Worm (Caenorhabditis elegans) whole organism, late embryonic: ENCODE results near the gene Y17G7B.21.
A peak's percentile ranks its signal among the peaks of the same experiment; 100 is the strongest.

Source experiments
- C08G9.2 ChIP-seq: sonication (generic microtip); optimal IDR thresholded peaks from 2 replicates; lab custom pipeline; 2016; ENCODE audit warnings: mild to moderate bottlenecking, missing genetic modification characterization, moderate library complexity, missing compliant biosample characterization
- C38D4.7 ChIP-seq: fragments of 200-800 bp; sonication (Bioruptor generic); optimal IDR thresholded peaks from 2 replicates; lab custom pipeline; 2018; ENCODE audit warnings: mild to moderate bottlenecking, missing genetic modification characterization, moderate library complexity, missing compliant biosample characterization
- F13H6.1 ChIP-seq: sonication (generic microtip); optimal IDR thresholded peaks from 2 replicates; lab custom pipeline; 2016; ENCODE audit warnings: missing genetic modification characterization, missing compliant biosample characterization
- K02D7.2 ChIP-seq: sonication (generic microtip); optimal IDR thresholded peaks from 2 replicates; lab custom pipeline; 2017; ENCODE audit warnings: mild to moderate bottlenecking, missing genetic modification characterization, missing compliant biosample characterization
- K09A11.1 ChIP-seq: sonication (generic microtip); optimal IDR thresholded peaks from 2 replicates; lab custom pipeline; 2017; ENCODE audit warnings: antibody characterized with exemption, mild to moderate bottlenecking, missing genetic modification characterization, missing compliant biosample characterization; ENCODE audit not compliant: insufficient read depth
- T23F11.4 ChIP-seq: fragments of 200-800 bp; sonication (Bioruptor generic); optimal IDR thresholded peaks from 2 replicates; lab custom pipeline; 2018; ENCODE audit warnings: mild to moderate bottlenecking, missing genetic modification characterization, missing compliant biosample characterization
- Y22D7AL.16 ChIP-seq: sonication (generic microtip); optimal IDR thresholded peaks from 2 replicates; lab custom pipeline; 2016; ENCODE audit warnings: missing genetic modification characterization, missing compliant biosample characterization
- ahr-1 ChIP-seq: sonication (generic microtip); optimal IDR thresholded peaks from 2 replicates; lab custom pipeline; 2016; ENCODE audit warnings: missing genetic modification characterization, missing compliant biosample characterization
- ama-1 ChIP-seq: fragments of 150-350 bp; optimal IDR thresholded peaks from 2 replicates; lab custom pipeline; 2014
- ceh-18 ChIP-seq: sonication (generic microtip); optimal IDR thresholded peaks from 2 replicates; lab custom pipeline; 2016; ENCODE audit warnings: missing genetic modification characterization, missing compliant biosample characterization
- ceh-19 ChIP-seq: fragments of 200-800 bp; sonication (Bioruptor generic); optimal IDR thresholded peaks from 2 replicates; lab custom pipeline; 2018; ENCODE audit warnings: mild to moderate bottlenecking, missing genetic modification characterization, missing compliant biosample characterization
- ceh-2 ChIP-seq: sonication (generic microtip); optimal IDR thresholded peaks from 2 replicates; lab custom pipeline; 2016; ENCODE audit warnings: missing genotype, missing genetic modification characterization, missing compliant biosample characterization
- ceh-30 ChIP-seq: fragments of 150-350 bp; optimal IDR thresholded peaks from 2 replicates; lab custom pipeline; 2014; ENCODE audit warnings: missing biosample characterization, missing genetic modification characterization
- ceh-31 ChIP-seq: sonication (generic microtip); optimal IDR thresholded peaks from 2 replicates; lab custom pipeline; 2016; ENCODE audit warnings: missing genetic modification characterization, missing compliant biosample characterization
- ceh-34 ChIP-seq: sonication (generic microtip); optimal IDR thresholded peaks from 2 replicates; lab custom pipeline; 2016; ENCODE audit warnings: mild to moderate bottlenecking, missing genetic modification characterization, missing compliant biosample characterization
- ceh-45 ChIP-seq: fragments of 200-800 bp; sonication (Bioruptor generic); IDR thresholded peaks from 2 replicates; pipeline ENCODE4 v1.3.6; 2022; ENCODE audit warnings: missing genetic modification reagents, missing genetic modification characterization, missing compliant biosample characterization
- ceh-6 ChIP-seq: fragments of 200-800 bp; sonication (Bioruptor generic); optimal IDR thresholded peaks from 2 replicates; lab custom pipeline; 2018; ENCODE audit warnings: mild to moderate bottlenecking, missing genetic modification characterization, missing compliant biosample characterization
- ceh-9 ChIP-seq: sonication (generic microtip); optimal IDR thresholded peaks from 2 replicates; lab custom pipeline; 2016; ENCODE audit warnings: mild to moderate bottlenecking, missing genetic modification characterization, inconsistent platforms, missing compliant biosample characterization
- che-1 ChIP-seq: sonication (generic microtip); optimal IDR thresholded peaks from 2 replicates; lab custom pipeline; 2016; ENCODE audit warnings: mild to moderate bottlenecking, missing genetic modification characterization, missing compliant biosample characterization
- dve-1 ChIP-seq: sonication (generic microtip); optimal IDR thresholded peaks from 2 replicates; lab custom pipeline; 2017; ENCODE audit warnings: antibody characterized with exemption, mild to moderate bottlenecking, missing genetic modification characterization, missing compliant biosample characterization
- elt-4 ChIP-seq: sonication (generic microtip); optimal IDR thresholded peaks from 2 replicates; lab custom pipeline; 2016; ENCODE audit warnings: missing genetic modification characterization, missing compliant biosample characterization
- ets-4 ChIP-seq: sonication (generic microtip); optimal IDR thresholded peaks from 2 replicates; lab custom pipeline; 2016; ENCODE audit warnings: missing genetic modification characterization, missing compliant biosample characterization
- eyg-1 ChIP-seq: sonication (generic microtip); optimal IDR thresholded peaks from 2 replicates; lab custom pipeline; 2016; ENCODE audit warnings: missing genotype, missing genetic modification characterization, missing compliant biosample characterization
- fax-1 ChIP-seq: sonication (generic microtip); optimal IDR thresholded peaks from 2 replicates; lab custom pipeline; 2016; ENCODE audit warnings: missing genotype, missing genetic modification characterization, missing compliant biosample characterization
- fkh-10 ChIP-seq: fragments of 150-350 bp; optimal IDR thresholded peaks from 2 replicates; lab custom pipeline; 2014; ENCODE audit warnings: missing biosample characterization, missing genetic modification reagents, missing genetic modification characterization
- fkh-6 ChIP-seq: sonication (generic microtip); optimal IDR thresholded peaks from 2 replicates; lab custom pipeline; 2016; ENCODE audit warnings: missing genetic modification characterization, missing compliant biosample characterization
- gmeb-2 ChIP-seq: sonication (generic microtip); optimal IDR thresholded peaks from 2 replicates; lab custom pipeline; 2016; ENCODE audit warnings: missing genetic modification characterization, inconsistent platforms, missing compliant biosample characterization
- hlh-15 ChIP-seq: sonication (generic microtip); optimal IDR thresholded peaks from 2 replicates; lab custom pipeline; 2016; ENCODE audit warnings: missing genetic modification characterization, missing compliant biosample characterization
- hlh-30 ChIP-seq: sonication (generic microtip); optimal IDR thresholded peaks from 2 replicates; lab custom pipeline; 2017; ENCODE audit warnings: antibody characterized with exemption, missing genetic modification characterization, missing compliant biosample characterization; ENCODE audit not compliant: insufficient read depth
- hlh-8 ChIP-seq: sonication (generic microtip); optimal IDR thresholded peaks from 2 replicates; lab custom pipeline; 2016; ENCODE audit warnings: missing genotype, missing genetic modification characterization, missing compliant biosample characterization
- lim-6 ChIP-seq: sonication (generic microtip); optimal IDR thresholded peaks from 2 replicates; lab custom pipeline; 2016; ENCODE audit warnings: missing genetic modification characterization, missing compliant biosample characterization
- madf-2 ChIP-seq: sonication (generic microtip); optimal IDR thresholded peaks from 2 replicates; lab custom pipeline; 2017; ENCODE audit warnings: missing genetic modification characterization, missing compliant biosample characterization
- mec-3 ChIP-seq: sonication (generic microtip); optimal IDR thresholded peaks from 2 replicates; lab custom pipeline; 2016; ENCODE audit warnings: borderline replicate concordance, missing genetic modification characterization, missing compliant biosample characterization
- nfya-1 ChIP-seq: sonication (generic microtip); optimal IDR thresholded peaks from 2 replicates; lab custom pipeline; 2017; ENCODE audit warnings: missing genetic modification characterization, mild to moderate bottlenecking, missing compliant biosample characterization, antibody characterized with exemption, moderate library complexity
- nhr-11 ChIP-seq: fragments of 150-350 bp; optimal IDR thresholded peaks from 2 replicates; lab custom pipeline; 2014; ENCODE audit warnings: missing biosample characterization, missing genetic modification characterization
- nhr-232 ChIP-seq: sonication (generic microtip); optimal IDR thresholded peaks from 2 replicates; lab custom pipeline; 2016; ENCODE audit warnings: missing genetic modification characterization, missing compliant biosample characterization
- npax-4 ChIP-seq: sonication (generic microtip); optimal IDR thresholded peaks from 2 replicates; lab custom pipeline; 2016; ENCODE audit warnings: missing genetic modification characterization, missing compliant biosample characterization
- pag-3 ChIP-seq: sonication (generic microtip); optimal IDR thresholded peaks from 2 replicates; lab custom pipeline; 2016; ENCODE audit warnings: missing compliant biosample characterization, missing genetic modification characterization, borderline replicate concordance
- pat-9 ChIP-seq: fragments of 200-800 bp; sonication (Bioruptor generic); optimal IDR thresholded peaks from 2 replicates; lab custom pipeline; 2018; ENCODE audit warnings: mild to moderate bottlenecking, missing genetic modification characterization, moderate library complexity, missing compliant biosample characterization
- pax-1 ChIP-seq: fragments of 150-350 bp; optimal IDR thresholded peaks from 2 replicates; lab custom pipeline; 2014; ENCODE audit warnings: missing biosample characterization, missing genetic modification characterization
- pha-2 ChIP-seq: sonication (generic microtip); optimal IDR thresholded peaks from 2 replicates; lab custom pipeline; 2017; ENCODE audit warnings: mild to moderate bottlenecking, missing genetic modification characterization, missing compliant biosample characterization
- pha-4 ChIP-seq: fragments of 150-350 bp; optimal IDR thresholded peaks from 2 replicates; lab custom pipeline; 2018; ENCODE audit warnings: missing biosample characterization, missing genetic modification reagents, missing genetic modification characterization
- pros-1 ChIP-seq: fragments of 150-350 bp; optimal IDR thresholded peaks from 2 replicates; lab custom pipeline; 2014; ENCODE audit warnings: missing biosample characterization, missing genetic modification reagents, missing genetic modification characterization
- sdc-2 ChIP-seq: sonication (generic microtip); optimal IDR thresholded peaks from 2 replicates; lab custom pipeline; 2016; ENCODE audit warnings: missing genotype, missing genetic modification characterization, missing compliant biosample characterization
- sox-2 ChIP-seq: fragments of 200-800 bp; sonication (Bioruptor generic); IDR thresholded peaks from 2 replicates; pipeline ENCODE4 v1.3.6; 2022; ENCODE audit warnings: missing genetic modification reagents, missing genetic modification characterization, missing compliant biosample characterization
- sox-4 ChIP-seq: sonication (generic microtip); optimal IDR thresholded peaks from 2 replicates; lab custom pipeline; 2017; ENCODE audit warnings: mild to moderate bottlenecking, missing genetic modification characterization, inconsistent platforms, missing compliant biosample characterization
- tbx-2 ChIP-seq: sonication (generic microtip); optimal IDR thresholded peaks from 2 replicates; lab custom pipeline; 2016; ENCODE audit warnings: missing genetic modification characterization, missing compliant biosample characterization
- tbx-7 ChIP-seq: sonication (generic microtip); optimal IDR thresholded peaks from 2 replicates; lab custom pipeline; 2016; ENCODE audit warnings: missing genotype, missing genetic modification characterization, missing compliant biosample characterization
- ttx-3 ChIP-seq: sonication (generic microtip); optimal IDR thresholded peaks from 2 replicates; lab custom pipeline; 2016; ENCODE audit warnings: missing genetic modification reagents, missing genetic modification characterization, missing compliant biosample characterization
- unc-42 ChIP-seq: sonication (generic microtip); optimal IDR thresholded peaks from 2 replicates; lab custom pipeline; 2016; ENCODE audit warnings: missing genotype, missing genetic modification characterization, missing compliant biosample characterization
- unc-55 ChIP-seq: sonication (generic microtip); optimal IDR thresholded peaks from 2 replicates; lab custom pipeline; 2017; ENCODE audit warnings: missing biosample characterization, missing genetic modification reagents, missing genetic modification characterization
- ztf-16 ChIP-seq: sonication (generic microtip); optimal IDR thresholded peaks from 2 replicates; lab custom pipeline; 2017; ENCODE audit warnings: missing genetic modification characterization, missing compliant biosample characterization

Y17G7B.21 gene

DNA sequence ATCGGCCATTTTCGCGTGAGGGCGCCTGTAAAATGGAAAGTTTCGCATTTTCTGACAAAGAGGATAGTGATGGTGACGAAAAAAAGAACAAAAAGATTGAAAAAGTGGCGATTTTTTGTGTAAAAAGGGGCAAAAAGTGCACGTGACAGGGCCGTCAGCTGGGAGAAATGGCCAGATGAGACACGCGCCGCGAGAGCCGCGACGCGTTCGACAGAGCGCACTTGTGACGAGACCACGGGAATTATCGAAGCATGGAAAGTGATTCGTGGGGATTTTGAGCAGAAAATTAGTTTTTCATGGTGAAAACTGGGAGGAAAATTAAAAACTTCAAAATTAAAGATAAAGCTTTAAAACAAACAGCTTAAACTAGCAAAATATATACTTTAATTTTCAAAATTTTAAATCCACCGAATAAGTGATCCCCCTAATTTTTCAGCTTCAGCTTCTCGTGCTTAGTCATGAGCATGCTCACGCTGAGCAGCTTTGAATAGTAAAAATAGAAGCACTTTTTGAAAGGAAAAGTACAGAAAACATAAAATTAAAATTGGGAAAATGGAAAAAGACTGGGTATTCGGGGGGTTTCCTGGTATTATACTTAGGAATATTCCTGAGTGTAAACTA, 9.8 kb downstream of the Y17G7B.21 start, which contains the start of gene W03C9.5:
W03C9.5 (minus strand) TSS at position 38 of the 621 bp plus-strand sequence.
- TF ChIP-seq sdc-2 (tag; lab: Kevin White, UChicago) (peak; percentile 74), elt-4 (tag; lab: Kevin White, UChicago) (no peak), fkh-10 (GFP tag; lab: Kevin White, UChicago) (no peak), madf-2 (peak; percentile 86), ceh-9 (tag; lab: Kevin White, UChicago) (no peak), fax-1 (tag; lab: Kevin White, UChicago) (peak; percentile 96), K09A11.1 (tag; lab: Kevin White, UChicago) (no peak), npax-4 (tag; lab: Kevin White, UChicago) (peak; percentile 35), mec-3 (tag; lab: Kevin White, UChicago) (peak; percentile 97), hlh-8 (peak; percentile 97), pha-4 (tag; lab: Kevin White, UChicago) (no peak), ceh-31 (tag; lab: Kevin White, UChicago) (peak; percentile 100), sox-4 (peak; percentile 70), dve-1 (tag; lab: Kevin White, UChicago) (peak; percentile 72), pha-2 (tag; lab: Kevin White, UChicago) (peak; percentile 69), pros-1 (peak; percentile 29), unc-42 (peak; percentile 92), ztf-16 (tag; lab: Kevin White, UChicago) (peak; percentile 88), gmeb-2 (tag; lab: Kevin White, UChicago) (peak; percentile 21), C38D4.7 (GFP tag; lab: Kevin White, UChicago) (peak; percentile 63), eyg-1 (tag; lab: Kevin White, UChicago) (peak; percentile 90), pag-3 (peak; percentile 83), hlh-30 (peak; percentile 99), K02D7.2 (peak; percentile 38), pax-1 (no peak), tbx-7 (tag; lab: Kevin White, UChicago) (peak; percentile 97), Y22D7AL.16 (tag; lab: Kevin White, UChicago) (peak; percentile 39), ttx-3 (tag; lab: Kevin White, UChicago) (peak; percentile 77), nfya-1 (tag; lab: Kevin White, UChicago) (peak; percentile 80), che-1 (tag; lab: Kevin White, UChicago) (peak; percentile 62), ceh-18 (peak; percentile 98), ceh-19 (peak; percentile 85), ama-1 (lab: Kevin White, UChicago) (no peak), lim-6 (tag; lab: Kevin White, UChicago) (peak; percentile 99), F13H6.1 (peak; percentile 98), ceh-2 (peak; percentile 98), T23F11.4 (GFP tag; lab: Kevin White, UChicago) (peak; percentile 62), ceh-30 (tag; lab: Kevin White, UChicago) (peak; percentile 65), ceh-45 (GFP tag; lab: Robert Waterston, UW) (no peak), nhr-232 (tag; lab: Kevin White, UChicago) (peak; percentile 27), fkh-6 (tag; lab: Kevin White, UChicago) (peak; percentile 73), ceh-34 (tag; lab: Kevin White, UChicago) (peak; percentile 98), ceh-6 (GFP tag; lab: Kevin White, UChicago) (peak; percentile 47), nhr-11 (no peak), ahr-1 (peak; percentile 95), C08G9.2 (tag; lab: Kevin White, UChicago) (peak; percentile 99), hlh-15 (peak; percentile 76), ets-4 (tag; lab: Kevin White, UChicago) (peak; percentile 96), tbx-2 (peak; percentile 99), unc-55 (GFP tag; lab: Kevin White, UChicago) (peak; percentile 75), pat-9 (tag; lab: Kevin White, UChicago) (peak; percentile 69), sox-2 (0 out of 2 replicates have a peak, but pooled peaks have one; percentile 18)
